Fruit fly (Drosophila melanogaster): ENCODE results near the gene ltl.
"Not testable (repeated sequence)": the region's sequence is repeated elsewhere in the genome, so short reads cannot be mapped to it uniquely, and the experiment has no call there.

Gene ltl

DNA sequence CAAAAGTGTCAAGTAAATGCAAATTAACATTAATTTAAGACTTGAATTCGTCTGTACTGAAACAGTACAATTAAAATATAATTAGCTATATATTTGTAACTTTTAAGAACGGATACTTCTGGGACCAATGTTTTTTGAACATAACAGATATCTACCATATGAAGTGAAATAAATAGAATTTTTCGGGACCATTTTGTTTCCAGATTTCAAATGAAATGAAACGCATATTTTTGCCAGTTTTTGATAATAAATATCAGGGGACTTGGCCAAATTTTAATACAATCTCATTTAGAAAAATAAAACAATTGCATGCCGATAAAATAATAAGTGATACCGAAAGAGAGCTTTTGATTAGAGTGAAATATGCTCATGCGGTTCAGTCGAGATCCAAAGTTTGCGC is 33.1 kb upstream of the ltl start, which contains the start of gene mthl6:
Gene mthl6 (plus strand): TSS at position 301 of the 400 bp plus-strand sequence.
- TF ChIP-seq bigmax (GFP tag; optimal IDR thresholded peaks at IDR 0.05) (no peak), trem (tag; optimal IDR thresholded peaks at IDR 0.05) (no peak), CG15073 (GFP tag; optimal IDR thresholded peaks at IDR 0.05) (no peak), PHDP (tag; optimal IDR thresholded peaks at IDR 0.05) (no peak), Myb (GFP tag; optimal IDR thresholded peaks at IDR 0.05) (no peak), stwl (tag; optimal IDR thresholded peaks at IDR 0.05) (no peak), CG2875 (GFP tag; optimal IDR thresholded peaks at IDR 0.05) (no peak), Hr78 (GFP tag; optimal IDR thresholded peaks at IDR 0.05) (no peak), Lhr (GFP tag; optimal IDR thresholded peaks at IDR 0.05) (no peak), zfh1 (GFP tag; IDR thresholded peaks at IDR 0.05) (no peak), CG16779 (GFP tag; IDR thresholded peaks at IDR 0.05) (no peak), H15 (GFP tag; IDR thresholded peaks at IDR 0.05) (no peak), chm (GFP tag; IDR thresholded peaks at IDR 0.05) (no peak), CG4424 (GFP tag; optimal IDR thresholded peaks at IDR 0.05) (no peak), tll (GFP tag; optimal IDR thresholded peaks at IDR 0.05) (no peak), ssp (GFP tag; IDR thresholded peaks at IDR 0.05) (no peak), Nf-YA (GFP tag; IDR thresholded peaks at IDR 0.05) (no peak), Hmx (GFP tag; optimal IDR thresholded peaks at IDR 0.05) (no peak)

DNA sequence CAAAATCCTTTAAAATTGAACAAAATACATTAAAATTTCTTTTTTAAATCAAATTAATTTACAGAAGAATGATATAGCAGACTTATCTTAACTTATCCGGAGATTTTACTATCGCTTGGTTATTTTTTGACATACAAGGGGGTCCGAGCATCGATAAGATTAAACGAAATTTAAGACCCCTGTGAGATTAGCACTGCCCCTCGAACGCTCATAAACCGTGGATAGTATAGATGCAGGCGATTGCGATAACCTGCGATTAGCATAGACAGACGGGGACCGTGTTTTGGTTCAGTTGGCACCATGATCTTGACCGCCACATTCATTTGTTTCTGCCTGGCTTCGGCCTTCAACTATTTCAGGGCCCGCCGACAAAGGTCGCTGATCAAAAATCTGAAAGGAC is 27.2 kb upstream of the ltl start, which contains the start of gene Cyp316a1:
Gene Cyp316a1 (plus strand): TSS at position 301 of the 400 bp plus-strand sequence.
- TF ChIP-seq dan (GFP tag; IDR thresholded peaks at IDR 0.05) (no peak), CG15011 (GFP tag; optimal IDR thresholded peaks at IDR 0.05) (no peak), CG11504 (tag; optimal IDR thresholded peaks at IDR 0.05) (peak; percentile 6)

DNA sequence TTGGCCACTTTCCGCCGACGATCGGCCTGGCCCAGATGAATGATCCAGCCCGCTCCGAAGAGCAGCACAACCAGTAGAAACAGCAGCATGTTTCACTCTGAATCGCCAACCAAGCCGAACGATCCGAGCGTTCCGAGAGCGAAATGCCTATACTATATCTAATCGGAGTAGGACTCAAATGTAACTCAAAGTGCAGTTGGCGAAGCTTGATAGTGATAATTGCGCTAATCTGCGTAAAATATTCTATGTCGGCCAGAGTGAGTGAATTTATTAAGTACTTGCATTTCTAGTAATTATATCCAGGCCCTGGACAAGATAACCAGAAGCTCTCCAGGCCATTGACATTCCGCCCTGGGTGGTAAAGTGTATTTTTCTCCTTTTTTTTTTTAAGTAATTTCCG is 22.7 kb upstream of the ltl start, which contains the start of gene Cyp4d8:
Gene Cyp4d8 (minus strand): TSS at position 101 of the 400 bp plus-strand sequence.
- TF ChIP-seq phol (tag; optimal IDR thresholded peaks at IDR 0.05) (no peak), Ets65A (GFP tag) (peak; percentile 46)

DNA sequence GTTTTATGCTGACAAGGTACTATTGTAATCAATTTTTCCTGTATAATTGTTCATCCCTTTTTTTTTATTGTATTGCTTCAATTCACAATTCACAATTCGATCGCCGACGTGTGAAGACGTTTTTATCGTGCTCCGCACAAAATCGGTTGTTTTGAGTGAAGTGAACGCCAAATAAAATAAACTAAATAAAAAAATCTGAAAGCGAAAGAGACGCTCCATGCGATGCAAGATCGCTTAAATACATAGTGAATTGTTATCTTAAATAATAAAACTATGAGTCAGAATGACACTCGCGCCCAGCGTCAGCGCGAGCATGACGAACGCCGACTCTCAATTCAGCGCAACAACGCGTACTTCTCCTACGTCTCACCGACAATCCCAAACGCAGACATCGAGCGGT is 20.1 kb upstream of the ltl start, which contains the start of gene CG8539:
Gene CG8539 (minus strand): TSS at position 101 of the 400 bp plus-strand sequence.
- not testable (repeated sequence) for TF ChIP-seq Awh (GFP tag; IDR thresholded peaks at IDR 0.05); Nf-YC (tag; optimal IDR thresholded peaks at IDR 0.05); tin (GFP tag; optimal IDR thresholded peaks at IDR 0.05)

DNA sequence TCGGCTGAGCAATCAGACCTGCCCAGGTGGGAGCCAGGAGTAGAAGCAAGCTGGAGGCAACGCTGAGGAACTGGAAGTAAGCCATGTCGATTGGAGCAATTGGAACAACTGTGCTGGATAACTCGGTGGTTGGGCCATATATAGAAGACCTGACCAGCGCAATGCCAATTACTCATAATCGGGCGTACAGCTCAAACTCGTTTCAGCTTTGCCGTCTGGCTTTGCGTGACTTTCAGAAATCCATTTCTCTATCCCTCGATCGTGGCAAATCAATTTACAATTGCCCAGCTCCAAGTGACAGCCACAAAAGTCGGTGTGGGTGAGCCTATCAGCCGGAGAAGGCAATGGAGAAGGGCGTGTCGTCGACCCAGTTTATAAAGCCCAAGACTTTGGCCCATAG is 12.7 kb upstream of the ltl start, which contains the start of gene CG7548:
Gene CG7548 (minus strand): TSS at position 101 of the 400 bp plus-strand sequence.
- TF ChIP-seq phol (tag; optimal IDR thresholded peaks at IDR 0.05) (no peak), repo (GFP tag; optimal IDR thresholded peaks at IDR 0.05) (no peak), gt (GFP tag; IDR thresholded peaks at IDR 0.05) (no peak), MESR4 (GFP tag; optimal IDR thresholded peaks at IDR 0.05) (no peak), insv (GFP tag; optimal IDR thresholded peaks at IDR 0.05) (no peak), row (GFP tag; IDR thresholded peaks at IDR 0.05) (no peak), CG6791 (GFP tag; IDR thresholded peaks at IDR 0.05; ENCODE audit: partially characterized antibody) (no peak), CG12155 (GFP tag; optimal IDR thresholded peaks at IDR 0.05) (no peak), CG10147 (GFP tag; optimal IDR thresholded peaks at IDR 0.05) (no peak), CG34376 (GFP tag; optimal IDR thresholded peaks at IDR 0.05) (no peak), CG33213 (GFP tag; optimal IDR thresholded peaks at IDR 0.05) (no peak)
